Worm (Caenorhabditis elegans) whole organism, L1 larva: Measurements from ENCODE around the gene F56C4.4.

Experiments used
- ama-1 ChIP-seq: fragments of 150-350 bp; optimal IDR thresholded peaks from 2 replicates; lab custom pipeline; 2014
- ceh-88 ChIP-seq: fragments of 200-800 bp; sonication (Bioruptor generic); IDR thresholded peaks from 2 replicates; pipeline ENCODE4 v1.3.6; 2022; ENCODE audit warnings: missing genetic modification characterization, missing compliant biosample characterization
- efl-3 ChIP-seq: fragments of 200-800 bp; sonication (Bioruptor generic); optimal IDR thresholded peaks from 2 replicates; lab custom pipeline; 2018; ENCODE audit warnings: mild to moderate bottlenecking, missing genetic modification characterization, missing compliant biosample characterization
- fos-1 ChIP-seq: fragments of 150-350 bp; optimal IDR thresholded peaks from 2 replicates; lab custom pipeline; 2014; ENCODE audit warnings: missing biosample characterization, missing genetic modification characterization
- lin-15B ChIP-seq: fragments of 150-350 bp; sonication (generic microtip); optimal IDR thresholded peaks from 3 replicates; lab custom pipeline; 2014; ENCODE audit warnings: missing biosample characterization, missing genetic modification characterization
- lin-39 ChIP-seq: fragments of 150-350 bp; optimal IDR thresholded peaks from 2 replicates; lab custom pipeline; 2014; ENCODE audit warnings: missing biosample characterization, missing genetic modification reagents, missing genetic modification characterization
- mep-1 ChIP-seq: fragments of 150-350 bp; optimal IDR thresholded peaks from 2 replicates; lab custom pipeline; 2014; ENCODE audit warnings: missing biosample characterization, missing genetic modification characterization
- snpc-4 ChIP-seq: fragments of 150-350 bp; optimal IDR thresholded peaks from 2 replicates; lab custom pipeline; 2014; ENCODE audit warnings: missing biosample characterization, missing genetic modification characterization
- sox-4 ChIP-seq: sonication (generic microtip); optimal IDR thresholded peaks from 2 replicates; lab custom pipeline; 2016; ENCODE audit warnings: missing genetic modification characterization, missing compliant biosample characterization
- unc-30 ChIP-seq: sonication (generic microtip); optimal IDR thresholded peaks from 2 replicates; lab custom pipeline; 2017; ENCODE audit warnings: missing biosample characterization, missing genetic modification characterization
- ztf-11 ChIP-seq, 2 experiments: sonication (generic microtip); optimal IDR thresholded peaks; 2 replicates each; lab custom pipeline; 2016 to 2017; ENCODE audit warnings: missing genetic modification characterization in 2 of 2, missing biosample characterization in 1 of 2, missing compliant biosample characterization in 1 of 2
- ztf-4 ChIP-seq: fragments of 150-350 bp; optimal IDR thresholded peaks from 2 replicates; lab custom pipeline; 2014; ENCODE audit warnings: missing biosample characterization, missing genetic modification characterization

DNA sequence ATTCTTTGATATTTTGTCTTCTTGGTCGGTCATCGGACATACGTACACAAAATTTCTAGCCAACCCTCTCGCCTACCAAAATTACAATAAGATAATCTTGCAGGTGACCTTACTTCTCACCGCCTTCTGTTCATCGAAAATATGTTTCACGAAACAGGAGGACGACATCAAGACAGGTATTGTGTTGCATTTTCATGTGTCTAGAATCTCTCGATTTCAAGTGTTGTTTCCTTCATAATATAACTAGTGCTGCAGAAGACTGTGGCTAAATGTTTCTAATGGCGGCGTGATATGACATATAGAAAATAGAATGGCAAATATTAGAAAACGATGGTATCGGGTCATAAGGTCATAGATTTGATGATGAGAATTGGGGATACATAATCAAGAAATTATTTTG is 14.0 kb downstream of the F56C4.4 start:
- TF ChIP-seq mep-1 (no peak), ceh-88 (GFP tag; lab: Robert Waterston, UW) (no peak), ztf-11 (tag; optimal IDR thresholded peaks at IDR 0.05; lab: Kevin White, UChicago) (no peak), ztf-4 (no peak), fos-1 (tag; lab: Kevin White, UChicago) (no peak), efl-3 (GFP tag; lab: Kevin White, UChicago) (no peak), sox-4 (tag; lab: Kevin White, UChicago) (no peak), unc-30 (tag; lab: Kevin White, UChicago) (no peak), snpc-4 (tag; lab: Kevin White, UChicago) (no peak), lin-15B (tag; lab: Kevin White, UChicago) (no peak), lin-39 (no peak), ama-1 (no peak)
